Worm (Caenorhabditis elegans) whole organism, young adult: ENCODE data around the gene tut-1.

ENCODE experiments used
- B0019.2 ChIP-seq: fragments of 200-800 bp; sonication (Bioruptor generic); conservative IDR thresholded peaks from 2 replicates; pipeline ENCODE4 v1.3.6; 2022; ENCODE audit warnings: missing genetic modification reagents, missing genetic modification characterization, missing compliant biosample characterization
- cebp-1 ChIP-seq, 2 experiments: fragments of 200-800 bp in 1 of 2; sonication (Bioruptor generic) in 1 of 2; sonication (generic microtip) in 1 of 2; IDR thresholded peaks in 1 of 2; optimal IDR thresholded peaks in 1 of 2; 2 replicates each; pipeline versions ENCODE4 v1.3.6 to Lab custom; 2017 to 2022; ENCODE audit warnings: missing compliant biosample characterization in 2 of 2, missing genetic modification characterization in 2 of 2, mild to moderate bottlenecking in 1 of 2, missing genetic modification reagents in 1 of 2, moderate library complexity in 1 of 2
- cebp-2 ChIP-seq: fragments of 200-800 bp; sonication (Bioruptor generic); IDR thresholded peaks from 2 replicates; pipeline ENCODE4 v1.3.6; 2022; ENCODE audit warnings: missing genetic modification characterization, missing compliant biosample characterization
- pha-4 ChIP-seq: fragments of 150-350 bp; sonication (generic microtip); optimal IDR thresholded peaks from 2 replicates; lab custom pipeline; 2014; ENCODE audit warnings: missing biosample characterization, missing genetic modification reagents, missing genetic modification characterization
- snpc-3.4 ChIP-seq: sonication (generic microtip); optimal IDR thresholded peaks from 2 replicates; lab custom pipeline; 2017; ENCODE audit warnings: missing genetic modification characterization, mild to moderate bottlenecking, missing compliant biosample characterization, antibody characterized with exemption, moderate library complexity, missing genotype, missing genetic modification reagents
- snpc-4 ChIP-seq, 5 experiments: fragments of 150-350 bp in 1 of 5; sonication (generic microtip) in 4 of 5; optimal IDR thresholded peaks; 2 replicates each; lab custom pipeline; 2014 to 2018; ENCODE audit warnings: missing genetic modification characterization in 5 of 5, missing biosample characterization in 3 of 5, antibody characterized with exemption in 2 of 5, mild to moderate bottlenecking in 2 of 5, missing compliant biosample characterization in 2 of 5, missing genotype in 2 of 5, moderate library complexity in 2 of 5, missing genetic modification reagents in 1 of 5
- somi-1 ChIP-seq: fragments of 200-800 bp; sonication (Bioruptor generic); optimal IDR thresholded peaks from 2 replicates; lab custom pipeline; 2018; ENCODE audit warnings: mild to moderate bottlenecking, missing genetic modification characterization, missing compliant biosample characterization
- unc-130 ChIP-seq: sonication (generic microtip); optimal IDR thresholded peaks from 2 replicates; lab custom pipeline; 2016; ENCODE audit warnings: missing genetic modification reagents, missing genetic modification characterization, missing compliant biosample characterization
- unc-62 ChIP-seq: fragments of 150-350 bp; optimal IDR thresholded peaks from 2 replicates; lab custom pipeline; 2014; ENCODE audit warnings: missing biosample characterization, missing genetic modification reagents, missing genetic modification characterization

DNA sequence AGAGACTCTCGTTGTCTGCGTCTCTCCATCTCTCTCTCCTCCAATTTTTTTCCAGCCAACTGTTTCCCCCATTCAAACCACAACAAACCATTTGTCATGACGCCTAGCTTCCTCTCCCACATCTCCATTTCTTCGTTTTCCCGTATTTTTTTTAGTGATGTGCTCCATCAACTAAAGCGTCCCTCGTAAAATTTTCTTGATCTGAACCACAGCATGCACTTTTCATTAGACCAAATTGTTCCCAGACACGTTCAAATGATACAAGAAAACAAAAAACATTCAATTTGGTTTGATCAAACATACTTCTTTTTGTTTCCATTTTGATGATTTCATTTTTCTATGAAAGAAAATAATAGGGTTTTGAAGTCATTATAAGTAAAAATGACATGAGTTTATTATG is 39.2 kb downstream of the tut-1 start:
- no peak for TF ChIP-seq somi-1 (GFP tag; lab: Kevin White, UChicago)
- no peak for TF ChIP-seq snpc-4 (GFP tag; optimal IDR thresholded peaks at IDR 0.05; lab: Kevin White, UChicago)
- no peak for TF ChIP-seq snpc-4 (tag; optimal IDR thresholded peaks at IDR 0.05; lab: Kevin White, UChicago)
- TF ChIP-seq unc-130, result no peak
- no peak for TF ChIP-seq B0019.2 (GFP tag; lab: Robert Waterston, UW)
- no peak for TF ChIP-seq snpc-3.4 (tag; lab: Kevin White, UChicago)
- no peak for TF ChIP-seq cebp-2 (GFP tag; lab: Robert Waterston, UW)
- no peak for TF ChIP-seq cebp-1 (GFP tag; IDR thresholded peaks at IDR 0.05; lab: Robert Waterston, UW)
- no peak for TF ChIP-seq cebp-1 (tag; optimal IDR thresholded peaks at IDR 0.05; lab: Kevin White, UChicago)
- TF ChIP-seq pha-4 (tag; lab: Kevin White, UChicago), result no peak
- TF ChIP-seq unc-62, result no peak
